Fruit fly (Drosophila melanogaster) whole organism, embryonic: ENCODE results near the gene Hsp83.

Experiments
- Abd-B ChIP-seq: fragments of 200-800 bp; sonication (Bioruptor generic); optimal IDR thresholded peaks from 2 replicates; lab custom pipeline; 2018; ENCODE audit warnings: missing biosample characterization, mild to moderate bottlenecking, missing genetic modification characterization, moderate library complexity
- B-H1 ChIP-seq: fragments of 200-800 bp; sonication (Bioruptor generic); IDR thresholded peaks from 3 replicates; pipeline ENCODE4 v1.3.6; 2022; ENCODE audit warnings: missing biosample characterization, missing genetic modification characterization
- Bgb ChIP-seq: fragments of 200-800 bp; sonication (Bioruptor generic); IDR thresholded peaks from 2 replicates; pipeline ENCODE4 v1.3.6; 2022; ENCODE audit warnings: missing biosample characterization, missing genetic modification characterization; ENCODE audit not compliant: partially characterized antibody
- C15 ChIP-seq: fragments of 200-800 bp; sonication (Bioruptor generic); IDR thresholded peaks from 3 replicates; pipeline ENCODE4 v1.3.6; 2022; ENCODE audit warnings: missing biosample characterization, missing genetic modification characterization
- CG10321 ChIP-seq: fragments of 200-800 bp; sonication (Bioruptor generic); IDR thresholded peaks from 2 replicates; pipeline ENCODE4 v1.3.6; 2022; ENCODE audit warnings: missing biosample characterization, missing genetic modification characterization
- CG10366 ChIP-seq: fragments of 200-800 bp; sonication (Bioruptor generic); IDR thresholded peaks from 2 replicates; pipeline ENCODE4 v1.3.6; 2022; ENCODE audit warnings: missing biosample characterization, missing genetic modification characterization
- CG11456 ChIP-seq: fragments of 200-800 bp; sonication (Bioruptor generic); IDR thresholded peaks from 3 replicates; pipeline ENCODE4 v1.3.6; 2022; ENCODE audit warnings: missing biosample characterization, missing genetic modification characterization
- CG12219 ChIP-seq: fragments of 200-800 bp; sonication (Bioruptor generic); optimal IDR thresholded peaks from 3 replicates; lab custom pipeline; 2018; ENCODE audit warnings: missing biosample characterization, mild to moderate bottlenecking, missing genetic modification characterization
- CG12744 ChIP-seq: fragments of 200-800 bp; sonication (Bioruptor generic); optimal IDR thresholded peaks from 2 replicates; lab custom pipeline; 2016; ENCODE audit warnings: missing biosample characterization, missing genetic modification characterization
- CG13287 ChIP-seq: fragments of 200-800 bp; sonication (Bioruptor generic); IDR thresholded peaks from 2 replicates; pipeline ENCODE4 v1.3.6; 2022; ENCODE audit warnings: missing biosample characterization, missing genetic modification characterization; ENCODE audit not compliant: partially characterized antibody
- CG14965 ChIP-seq: fragments of 200-800 bp; sonication (Bioruptor generic); optimal IDR thresholded peaks from 2 replicates; lab custom pipeline; 2016; ENCODE audit warnings: missing biosample characterization, missing genetic modification characterization, borderline replicate concordance
- CG15601 ChIP-seq: fragments of 200-800 bp; sonication (Bioruptor generic); optimal IDR thresholded peaks from 3 replicates; lab custom pipeline; 2019; ENCODE audit warnings: missing biosample characterization, mild to moderate bottlenecking, missing genetic modification characterization, moderate library complexity
- CG17186 ChIP-seq: fragments of 200-800 bp; sonication (Bioruptor generic); optimal IDR thresholded peaks from 3 replicates; lab custom pipeline; 2017; ENCODE audit warnings: missing biosample characterization, missing genetic modification reagents, missing genetic modification characterization
- CG17802 ChIP-seq: fragments of 200-800 bp; sonication (Bioruptor generic); optimal IDR thresholded peaks from 2 replicates; lab custom pipeline; 2018; ENCODE audit warnings: missing biosample characterization, mild to moderate bottlenecking, missing genetic modification characterization, moderate library complexity
- CG18619 ChIP-seq: fragments of 200-800 bp; sonication (Bioruptor generic); optimal IDR thresholded peaks from 3 replicates; lab custom pipeline; 2017; ENCODE audit warnings: missing biosample characterization, mild to moderate bottlenecking, missing genetic modification characterization
- CG31365 ChIP-seq: fragments of 200-800 bp; sonication (Bioruptor generic); optimal IDR thresholded peaks from 2 replicates; lab custom pipeline; 2018; ENCODE audit warnings: missing biosample characterization, mild to moderate bottlenecking, missing genetic modification characterization
- CG3163 ChIP-seq: fragments of 200-800 bp; sonication (Bioruptor generic); optimal IDR thresholded peaks from 3 replicates; lab custom pipeline; 2016; ENCODE audit warnings: missing biosample characterization, missing genetic modification characterization
- CG32767 ChIP-seq: fragments of 200-800 bp; sonication (Bioruptor generic); IDR thresholded peaks from 2 replicates; pipeline ENCODE4 v1.3.6; 2022; ENCODE audit warnings: missing biosample characterization, missing genetic modification characterization
- CG3838 ChIP-seq: fragments of 200-800 bp; sonication (Bioruptor generic); optimal IDR thresholded peaks from 3 replicates; lab custom pipeline; 2016; ENCODE audit warnings: missing biosample characterization, missing genetic modification characterization
- CG42726 ChIP-seq: fragments of 200-800 bp; sonication (Bioruptor generic); IDR thresholded peaks from 2 replicates; pipeline ENCODE4 v1.3.6; 2022; ENCODE audit warnings: missing biosample characterization, missing genetic modification characterization; ENCODE audit not compliant: partially characterized antibody
- CG4707 ChIP-seq: fragments of 200-800 bp; sonication (Bioruptor generic); optimal IDR thresholded peaks from 2 replicates; lab custom pipeline; 2018; ENCODE audit warnings: missing biosample characterization, mild to moderate bottlenecking, missing genetic modification characterization, moderate library complexity
- CG4820 ChIP-seq: fragments of 200-800 bp; sonication (Bioruptor generic); optimal IDR thresholded peaks from 3 replicates; lab custom pipeline; 2016; ENCODE audit warnings: missing biosample characterization, missing genetic modification characterization
- CG6683 ChIP-seq: fragments of 200-800 bp; sonication (Bioruptor generic); optimal IDR thresholded peaks from 2 replicates; lab custom pipeline; 2017; ENCODE audit warnings: missing biosample characterization, mild to moderate bottlenecking, missing genetic modification characterization, missing genetic modification reagents
- CG6765 ChIP-seq: fragments of 200-800 bp; sonication (Bioruptor generic); optimal IDR thresholded peaks from 3 replicates; lab custom pipeline; 2017; ENCODE audit warnings: missing biosample characterization, mild to moderate bottlenecking, missing genetic modification characterization
- CG7963 ChIP-seq: fragments of 200-800 bp; sonication (Bioruptor generic); IDR thresholded peaks from 3 replicates; pipeline ENCODE4 v1.3.6; 2022; ENCODE audit warnings: missing biosample characterization, missing genetic modification characterization; ENCODE audit not compliant: partially characterized antibody
- CG8359 ChIP-seq: fragments of 200-800 bp; sonication (Bioruptor generic); optimal IDR thresholded peaks from 2 replicates; lab custom pipeline; 2017; ENCODE audit warnings: missing biosample characterization, mild to moderate bottlenecking, missing genetic modification characterization, borderline replicate concordance
- CG8944 ChIP-seq: fragments of 200-800 bp; sonication (Bioruptor generic); optimal IDR thresholded peaks from 3 replicates; lab custom pipeline; 2016; ENCODE audit warnings: missing biosample characterization, missing genetic modification characterization
- CoRest ChIP-seq: fragments of 200-800 bp; sonication (Bioruptor generic); optimal IDR thresholded peaks from 3 replicates; lab custom pipeline; 2018; ENCODE audit warnings: missing biosample characterization, mild to moderate bottlenecking, missing genetic modification characterization, moderate library complexity
- Dbx ChIP-seq: fragments of 200-800 bp; sonication (Bioruptor generic); IDR thresholded peaks from 3 replicates; pipeline ENCODE4 v1.3.6; 2022; ENCODE audit warnings: missing biosample characterization, missing genetic modification characterization
- HHEX ChIP-seq: fragments of 200-800 bp; sonication (Bioruptor generic); optimal IDR thresholded peaks from 3 replicates; lab custom pipeline; 2017; ENCODE audit warnings: missing biosample characterization, mild to moderate bottlenecking, missing genetic modification characterization, missing genetic modification reagents
- HLH54F ChIP-seq: fragments of 200-800 bp; sonication (Bioruptor generic); optimal IDR thresholded peaks from 3 replicates; lab custom pipeline; 2016; ENCODE audit warnings: missing biosample characterization, missing genetic modification characterization
- Hmr ChIP-seq: fragments of 200-800 bp; sonication (Bioruptor generic); optimal IDR thresholded peaks from 3 replicates; lab custom pipeline; 2017; ENCODE audit warnings: mild to moderate bottlenecking, missing biosample characterization, missing genetic modification reagents, missing genetic modification characterization
- Hr78 ChIP-seq, 2 experiments: fragments of 200-800 bp in 1 of 2; fragments of >200 bp in 1 of 2; sonication (Bioruptor generic) in 1 of 2; optimal IDR thresholded peaks; 2 replicates each; lab custom pipeline; 2017 to 2019; ENCODE audit warnings: missing biosample characterization in 2 of 2, missing genetic modification characterization in 2 of 2, mild to moderate bottlenecking in 1 of 2, moderate library complexity in 1 of 2
- Mad ChIP-seq: fragments of 200-800 bp; sonication (Bioruptor generic); optimal IDR thresholded peaks from 2 replicates; lab custom pipeline; 2016; ENCODE audit warnings: missing biosample characterization, missing genetic modification characterization
- Opbp ChIP-seq: fragments of 200-800 bp; sonication (Bioruptor generic); IDR thresholded peaks from 3 replicates; pipeline ENCODE4 v1.3.6; 2022; ENCODE audit warnings: missing biosample characterization, missing genetic modification characterization; ENCODE audit not compliant: partially characterized antibody
- Rx ChIP-seq: fragments of 200-800 bp; sonication (Bioruptor generic); IDR thresholded peaks from 2 replicates; pipeline ENCODE4 v1.3.6; 2022; ENCODE audit warnings: missing biosample characterization, missing genetic modification characterization
- Sry-δ ChIP-seq: fragments of 200-800 bp; sonication (Bioruptor generic); optimal IDR thresholded peaks from 2 replicates; lab custom pipeline; 2016; ENCODE audit warnings: missing biosample characterization, missing genetic modification characterization
- Trl ChIP-seq, 3 experiments: fragments of >200 bp in 2 of 3; fragments of 200-800 bp in 1 of 3; sonication (Bioruptor generic) in 1 of 3; optimal IDR thresholded peaks; 2 replicates in 1 of 3; 3 replicates in 2 of 3; lab custom pipeline; 2016 to 2017; ENCODE audit warnings: missing biosample characterization in 1 of 3, missing genetic modification characterization in 1 of 3
- bbx ChIP-seq: fragments of 200-800 bp; sonication (Bioruptor generic); IDR thresholded peaks from 2 replicates; pipeline ENCODE4 v1.3.6; 2022; ENCODE audit warnings: missing biosample characterization, missing genetic modification characterization; ENCODE audit not compliant: partially characterized antibody
- bcd ChIP-seq: fragments of 200-800 bp; sonication (Bioruptor generic); optimal IDR thresholded peaks from 2 replicates; lab custom pipeline; 2017; ENCODE audit warnings: missing biosample characterization, mild to moderate bottlenecking, missing genetic modification characterization
- btn ChIP-seq: fragments of 200-800 bp; sonication (Bioruptor generic); optimal IDR thresholded peaks from 2 replicates; lab custom pipeline; 2016; ENCODE audit warnings: missing biosample characterization, missing genetic modification characterization
- gsb ChIP-seq: fragments of 200-800 bp; sonication (Bioruptor generic); IDR thresholded peaks from 2 replicates; pipeline ENCODE4 v1.3.6; 2022; ENCODE audit warnings: missing biosample characterization, missing genetic modification characterization
- salm ChIP-seq: fragments of 200-800 bp; sonication (Bioruptor generic); optimal IDR thresholded peaks from 2 replicates; lab custom pipeline; 2018; ENCODE audit warnings: missing biosample characterization, mild to moderate bottlenecking, missing genetic modification characterization
- sob ChIP-seq: fragments of 200-800 bp; sonication (Bioruptor generic); IDR thresholded peaks from 2 replicates; pipeline ENCODE4 v1.3.6; 2022; ENCODE audit warnings: missing biosample characterization, missing genetic modification characterization
- tgo ChIP-seq: fragments of 200-800 bp; sonication (Bioruptor generic); IDR thresholded peaks from 3 replicates; pipeline ENCODE4 v1.3.6; 2022; ENCODE audit warnings: missing biosample characterization, missing genetic modification characterization
- tio ChIP-seq: fragments of 200-800 bp; sonication (Bioruptor generic); optimal IDR thresholded peaks from 2 replicates; lab custom pipeline; 2017; ENCODE audit warnings: missing biosample characterization, missing genetic modification characterization, inconsistent platforms
- unc-4 ChIP-seq: fragments of 200-800 bp; sonication (Bioruptor generic); IDR thresholded peaks from 2 replicates; pipeline ENCODE4 v1.3.6; 2022; ENCODE audit warnings: missing biosample characterization, missing genetic modification characterization; ENCODE audit not compliant: partially characterized antibody
- zen2 ChIP-seq: fragments of 200-800 bp; sonication (Bioruptor generic); IDR thresholded peaks from 3 replicates; pipeline ENCODE4 v1.3.6; 2022; ENCODE audit warnings: missing biosample characterization, missing genetic modification characterization; ENCODE audit not compliant: partially characterized antibody
- zfh2 ChIP-seq: fragments of 200-800 bp; sonication (Bioruptor generic); optimal IDR thresholded peaks from 2 replicates; lab custom pipeline; 2016; ENCODE audit warnings: missing biosample characterization, missing genetic modification characterization

Hsp83 gene

dm6 chr3L:3192333-3192894 is 355 bp upstream of the Hsp83 start, which contains the start of gene CG14965 (continued):
- no peak for TF ChIP-seq CG10366
- no peak for TF ChIP-seq CG17186 (GFP tag; lab: Kevin White, UChicago)
- no peak for TF ChIP-seq Mad (GFP tag; lab: Kevin White, UChicago)
- TF ChIP-seq unc-4: peak; percentile 95
- no peak for TF ChIP-seq HHEX (GFP tag; lab: Kevin White, UChicago)
- no peak for TF ChIP-seq CG6765 (GFP tag; lab: Kevin White, UChicago)
- no peak for TF ChIP-seq tgo (GFP tag; lab: Robert Waterston, UW)
- TF ChIP-seq CG12744 (GFP tag; lab: Kevin White, UChicago): no peak
- TF ChIP-seq zen2 (GFP tag; lab: Robert Waterston, UW): peak; percentile 56; the same call in 1 of the 3 replicates
- no peak for TF ChIP-seq B-H1 (GFP tag; lab: Robert Waterston, UW)
- no peak for TF ChIP-seq btn
- TF ChIP-seq Trl (optimal IDR thresholded peaks at IDR 0.05; lab: Kevin White, UChicago): no peak
- TF ChIP-seq Trl (GFP tag; optimal IDR thresholded peaks at IDR 0.05; lab: Kevin White, UChicago): no peak
- no peak for TF ChIP-seq CG8944 (GFP tag; lab: Kevin White, UChicago)
- TF ChIP-seq Opbp (GFP tag; lab: Robert Waterston, UW): peak; percentile 82; the same call in 2 of the 3 replicates
- TF ChIP-seq CG8359 (GFP tag; lab: Kevin White, UChicago): no peak
- TF ChIP-seq Bgb (GFP tag; lab: Robert Waterston, UW): peak; percentile 89
- TF ChIP-seq HLH54F (GFP tag; lab: Kevin White, UChicago): no peak
- no peak for TF ChIP-seq zfh2
- TF ChIP-seq Dbx (GFP tag; lab: Robert Waterston, UW): no peak
- no peak for TF ChIP-seq Hmr
- TF ChIP-seq CG4707 (GFP tag; lab: Kevin White, UChicago): no peak
- peak; percentile 94 for TF ChIP-seq CG13287 (GFP tag; lab: Robert Waterston, UW)
- no peak for TF ChIP-seq CG32767 (GFP tag; lab: Robert Waterston, UW)
- no peak for TF ChIP-seq CG3838 (GFP tag; lab: Kevin White, UChicago)
- TF ChIP-seq CG6683 (GFP tag; lab: Kevin White, UChicago): no peak
- TF ChIP-seq CG14965: no peak
- TF ChIP-seq CG11456 (GFP tag; lab: Robert Waterston, UW): no peak
- TF ChIP-seq CG15601: no peak
- TF ChIP-seq CG7963 (GFP tag; lab: Robert Waterston, UW): peak; percentile 72
- no peak for TF ChIP-seq CG3163 (GFP tag; lab: Kevin White, UChicago)
- TF ChIP-seq CG12219 (GFP tag; lab: Kevin White, UChicago): no peak
- TF ChIP-seq Rx: no peak
- TF ChIP-seq C15 (GFP tag; lab: Robert Waterston, UW): no peak
- TF ChIP-seq Hr78 (GFP tag; optimal IDR thresholded peaks at IDR 0.05; lab: Kevin White, UChicago): no peak
- TF ChIP-seq CG10321: no peak
- TF ChIP-seq CG42726 (GFP tag; lab: Robert Waterston, UW): peak; percentile 27; the same call in 1 of the 2 replicates
- TF ChIP-seq CG17802: no peak
- no peak for TF ChIP-seq CG4820 (GFP tag; lab: Kevin White, UChicago)
- no peak for TF ChIP-seq bcd (GFP tag; lab: Kevin White, UChicago)
- TF ChIP-seq sob: no peak
- no peak for TF ChIP-seq CG31365
- TF ChIP-seq Sry-δ (GFP tag; lab: Kevin White, UChicago): peak; percentile 95
- TF ChIP-seq Abd-B (GFP tag; lab: Kevin White, UChicago): no peak
- peak; percentile 79 for TF ChIP-seq bbx
- no peak for TF ChIP-seq CG18619 (GFP tag; lab: Kevin White, UChicago)
- TF ChIP-seq tio (GFP tag; lab: Kevin White, UChicago): no peak
- TF ChIP-seq gsb: no peak
- TF ChIP-seq CoRest (tag; lab: Kevin White, UChicago): no peak
- no peak for TF ChIP-seq salm (tag; lab: Kevin White, UChicago)
